Worm (Caenorhabditis elegans) whole organism, L1 larva: ENCODE measurements around the gene C02H6.3.

Experiments used
- alr-1 ChIP-seq: fragments of 200-800 bp; sonication (Bioruptor generic); optimal IDR thresholded peaks from 2 replicates; lab custom pipeline; 2018; ENCODE audit warnings: borderline replicate concordance, mild to moderate bottlenecking, missing genetic modification characterization, missing compliant biosample characterization
- blmp-1 ChIP-seq: fragments of 150-350 bp; optimal IDR thresholded peaks from 2 replicates; lab custom pipeline; 2014; ENCODE audit warnings: missing biosample characterization, missing genetic modification characterization
- ceh-8 ChIP-seq: fragments of 200-800 bp; sonication (Bioruptor generic); optimal IDR thresholded peaks from 2 replicates; lab custom pipeline; 2018; ENCODE audit warnings: mild to moderate bottlenecking, missing genetic modification characterization, moderate library complexity, missing compliant biosample characterization
- efl-1 ChIP-seq, 4 experiments: fragments of 150-350 bp; optimal IDR thresholded peaks in 3 of 4; peaks in 1 of 4; 1 replicate in 1 of 4; 2 replicates in 3 of 4; lab custom pipeline; 2014; ENCODE audit warnings: missing biosample characterization in 2 of 4, missing genetic modification characterization in 2 of 4, missing genetic modification reagents in 2 of 4
- egl-27 ChIP-seq, 2 experiments: fragments of 150-350 bp in 1 of 2; sonication (generic microtip); optimal IDR thresholded peaks; 3 replicates each; lab custom pipeline; 2017 to 2018; ENCODE audit warnings: missing biosample characterization in 2 of 2, missing genetic modification characterization in 2 of 2, missing genetic modification reagents in 2 of 2
- elt-2 ChIP-seq: sonication (generic microtip); optimal IDR thresholded peaks from 2 replicates; lab custom pipeline; 2016; ENCODE audit warnings: missing genetic modification characterization, mild to moderate bottlenecking, inconsistent platforms, missing compliant biosample characterization, missing genetic modification reagents
- fkh-8 ChIP-seq: sonication (generic microtip); optimal IDR thresholded peaks from 2 replicates; lab custom pipeline; 2016; ENCODE audit warnings: mild to moderate bottlenecking, missing genetic modification characterization, missing compliant biosample characterization
- fos-1 ChIP-seq: fragments of 150-350 bp; optimal IDR thresholded peaks from 2 replicates; lab custom pipeline; 2014; ENCODE audit warnings: missing biosample characterization, missing genetic modification characterization
- hlh-17 ChIP-seq: fragments of 200-800 bp; sonication (Bioruptor generic); optimal IDR thresholded peaks from 2 replicates; lab custom pipeline; 2018; ENCODE audit warnings: missing genetic modification characterization, mild to moderate bottlenecking, missing compliant biosample characterization, moderate library complexity, borderline replicate concordance
- irx-1 ChIP-seq: sonication (generic microtip); optimal IDR thresholded peaks from 2 replicates; lab custom pipeline; 2016; ENCODE audit warnings: missing genetic modification characterization, missing compliant biosample characterization
- isw-1 ChIP-seq: fragments of 200-800 bp; sonication (Bioruptor generic); IDR thresholded peaks from 2 replicates; pipeline ENCODE4 v1.3.6; 2022; ENCODE audit warnings: missing genetic modification characterization, missing compliant biosample characterization
- lin-13 ChIP-seq: fragments of 150-350 bp; optimal IDR thresholded peaks from 2 replicates; lab custom pipeline; 2014; ENCODE audit warnings: missing biosample characterization, missing genetic modification reagents, missing genetic modification characterization
- lin-14 ChIP-seq: fragments of 200-800 bp; sonication (Bioruptor generic); optimal IDR thresholded peaks from 2 replicates; lab custom pipeline; 2018; ENCODE audit warnings: mild to moderate bottlenecking, missing genetic modification characterization, moderate library complexity, missing compliant biosample characterization
- lin-35 ChIP-seq, 2 experiments: fragments of 150-350 bp; optimal IDR thresholded peaks; 2 replicates each; lab custom pipeline; 2014; ENCODE audit warnings: missing biosample characterization in 2 of 2, missing genetic modification characterization in 2 of 2, missing genetic modification reagents in 2 of 2
- mab-9 ChIP-seq: fragments of 200-800 bp; sonication (Bioruptor generic); IDR thresholded peaks from 2 replicates; pipeline ENCODE4 v1.3.6; 2022; ENCODE audit warnings: missing genetic modification reagents, missing genetic modification characterization, missing compliant biosample characterization
- mdl-1 ChIP-seq, 2 experiments: fragments of 150-350 bp; optimal IDR thresholded peaks; 2 replicates each; lab custom pipeline; 2014 to 2017; ENCODE audit warnings: missing biosample characterization in 2 of 2, missing genetic modification characterization in 2 of 2, inconsistent platforms in 1 of 2
- mef-2 ChIP-seq: fragments of 150-350 bp; optimal IDR thresholded peaks from 2 replicates; lab custom pipeline; 2014; ENCODE audit warnings: missing biosample characterization, missing genetic modification characterization
- nhr-11 ChIP-seq: fragments of 150-350 bp; optimal IDR thresholded peaks from 2 replicates; lab custom pipeline; 2014; ENCODE audit warnings: missing biosample characterization, missing genetic modification characterization
- nhr-20 ChIP-seq: sonication (generic microtip); optimal IDR thresholded peaks from 2 replicates; lab custom pipeline; 2016; ENCODE audit warnings: mild to moderate bottlenecking, missing genetic modification characterization, missing compliant biosample characterization
- nhr-237 ChIP-seq: fragments of 150-350 bp; optimal IDR thresholded peaks from 2 replicates; lab custom pipeline; 2014; ENCODE audit warnings: missing biosample characterization, missing genetic modification characterization
- nhr-47 ChIP-seq: sonication (generic microtip); optimal IDR thresholded peaks from 2 replicates; lab custom pipeline; 2016; ENCODE audit warnings: mild to moderate bottlenecking, missing genetic modification characterization, moderate library complexity, missing compliant biosample characterization
- nhr-77 ChIP-seq: fragments of 150-350 bp; optimal IDR thresholded peaks from 2 replicates; lab custom pipeline; 2014; ENCODE audit warnings: missing biosample characterization, missing genetic modification characterization
- nhr-84 ChIP-seq: sonication (generic microtip); optimal IDR thresholded peaks from 2 replicates; lab custom pipeline; 2017; ENCODE audit warnings: missing biosample characterization, missing genetic modification characterization
- pag-3 ChIP-seq: sonication (generic microtip); optimal IDR thresholded peaks from 2 replicates; lab custom pipeline; 2017; ENCODE audit warnings: missing genetic modification characterization, mild to moderate bottlenecking, missing compliant biosample characterization, antibody characterized with exemption, borderline replicate concordance; ENCODE audit not compliant: insufficient read depth
- rnt-1 ChIP-seq: sonication (generic microtip); optimal IDR thresholded peaks from 2 replicates; lab custom pipeline; 2016; ENCODE audit warnings: mild to moderate bottlenecking, missing genetic modification characterization, moderate library complexity, missing compliant biosample characterization
- skn-1 ChIP-seq: fragments of 150-350 bp; optimal IDR thresholded peaks from 2 replicates; lab custom pipeline; 2014; ENCODE audit warnings: missing biosample characterization, missing genetic modification characterization
- snu-23 ChIP-seq: sonication (generic microtip); optimal IDR thresholded peaks from 2 replicates; lab custom pipeline; 2016; ENCODE audit warnings: missing genetic modification characterization, missing compliant biosample characterization
- sptf-1 ChIP-seq: fragments of 150-350 bp; optimal IDR thresholded peaks from 2 replicates; lab custom pipeline; 2014; ENCODE audit warnings: missing biosample characterization, missing genetic modification characterization
- tlp-1 ChIP-seq: fragments of 150-350 bp; optimal IDR thresholded peaks from 2 replicates; lab custom pipeline; 2014; ENCODE audit warnings: missing biosample characterization, missing genetic modification characterization
- unc-130 ChIP-seq: fragments of 150-350 bp; optimal IDR thresholded peaks from 2 replicates; lab custom pipeline; 2017; ENCODE audit warnings: missing biosample characterization, missing genetic modification characterization, inconsistent platforms
- vab-15 ChIP-seq: sonication (generic microtip); optimal IDR thresholded peaks from 2 replicates; lab custom pipeline; 2017; ENCODE audit warnings: missing genotype, mild to moderate bottlenecking, missing genetic modification characterization, missing compliant biosample characterization
- xbp-1 ChIP-seq: sonication (generic microtip); optimal IDR thresholded peaks from 2 replicates; lab custom pipeline; 2016; ENCODE audit warnings: missing genetic modification characterization, missing compliant biosample characterization
- zag-1 ChIP-seq: fragments of 150-350 bp; optimal IDR thresholded peaks from 2 replicates; lab custom pipeline; 2014; ENCODE audit warnings: missing biosample characterization, missing genetic modification characterization
- zip-4 ChIP-seq: fragments of 200-800 bp; sonication (Bioruptor generic); optimal IDR thresholded peaks from 2 replicates; lab custom pipeline; 2018; ENCODE audit warnings: mild to moderate bottlenecking, missing genetic modification characterization, moderate library complexity, missing compliant biosample characterization
- ztf-4 ChIP-seq: fragments of 150-350 bp; optimal IDR thresholded peaks from 2 replicates; lab custom pipeline; 2014; ENCODE audit warnings: missing biosample characterization, missing genetic modification characterization

Gene C02H6.3

DNA sequence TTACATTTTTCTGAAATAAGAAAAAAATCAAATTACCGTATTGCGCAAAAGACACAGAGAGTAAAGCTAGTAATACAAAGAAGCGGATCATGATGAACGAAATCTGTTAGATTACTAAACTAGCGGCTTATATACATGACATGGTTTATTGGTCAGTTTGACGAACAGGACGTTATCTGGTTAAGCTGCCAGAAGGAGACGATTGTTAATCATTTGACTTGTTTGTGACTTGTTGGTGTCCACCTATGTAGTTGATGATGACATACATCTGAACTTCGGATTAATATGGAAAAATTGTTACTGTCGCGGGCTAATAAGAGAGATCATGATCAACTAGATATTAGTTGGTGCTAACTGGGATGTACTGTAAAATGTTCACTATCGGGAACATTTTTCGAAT lies 12.4 kb upstream of the C02H6.3 start, which contains the start of gene cnc-9:
TSS of gene cnc-9 (minus strand) at position 101 of the 400 bp plus-strand sequence.
- TF ChIP-seq unc-130 (tag; lab: Kevin White, UChicago) (no peak), efl-1 (optimal IDR thresholded peaks at IDR 0.05; lab: Kevin White, UChicago) (no peak), efl-1 (GFP tag; optimal IDR thresholded peaks at IDR 0.05 in 1 of 2; lab: Kevin White, UChicago) (peak in 1 of 2 experiments; percentile 4), fos-1 (tag; lab: Kevin White, UChicago) (no peak)
- TF ChIP-seq, all 84 proteins: peak for 1

DNA sequence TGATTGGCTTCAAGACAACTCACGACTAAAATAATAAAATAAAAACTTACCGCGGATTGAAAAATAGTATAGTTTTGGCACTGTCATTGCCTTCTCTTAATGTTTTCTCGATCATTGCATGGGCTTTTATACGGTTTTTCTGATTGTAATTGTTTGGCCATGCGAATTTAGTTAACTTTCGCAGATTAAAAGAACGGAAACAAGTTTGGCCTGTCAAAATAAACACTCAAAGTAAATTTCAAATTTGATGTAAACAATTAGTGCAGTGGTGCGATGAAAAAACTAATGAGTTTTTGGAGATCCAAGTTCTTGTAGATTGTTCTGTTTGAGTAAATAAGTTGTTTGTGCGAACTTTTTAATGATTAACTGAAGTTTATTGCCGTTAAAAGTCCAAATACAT lies 11.5 kb upstream of the C02H6.3 start, which contains the start of gene gst-41:
TSS of gene gst-41 (minus strand) at position 101 of the 400 bp plus-strand sequence.
- TF ChIP-seq unc-130 (tag; lab: Kevin White, UChicago): no peak
- TF ChIP-seq sptf-1 (tag; lab: Kevin White, UChicago): no peak
- TF ChIP-seq tlp-1 (tag; lab: Kevin White, UChicago): no peak

DNA sequence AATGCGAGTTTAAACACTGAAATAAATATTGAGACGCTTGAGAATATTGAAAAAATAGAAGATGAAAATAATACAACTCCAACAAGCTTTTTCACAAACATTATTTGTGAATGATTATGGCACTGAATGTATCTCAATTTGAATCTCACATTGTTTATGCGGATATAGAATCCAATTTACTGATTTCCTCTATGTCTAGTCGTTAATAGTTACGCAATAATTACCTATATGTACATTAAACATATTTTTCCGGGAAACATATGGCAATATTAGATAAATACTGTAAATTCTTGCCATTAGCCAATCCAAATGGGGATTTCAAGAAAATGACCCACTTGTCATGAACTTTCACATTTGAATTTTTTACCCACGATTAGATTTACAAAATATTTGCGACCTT lies 7.7 kb upstream of the C02H6.3 start, which contains the start of gene srx-9:
TSS of gene srx-9 (minus strand) at position 101 of the 400 bp plus-strand sequence.
- TF ChIP-seq pag-3 (tag; lab: Kevin White, UChicago) (no peak), snu-23 (GFP tag; lab: Kevin White, UChicago) (no peak), zip-4 (no peak), alr-1 (tag; lab: Kevin White, UChicago) (no peak), egl-27 (tag; optimal IDR thresholded peaks at IDR 0.05; lab: Kevin White, UChicago) (no peak), sptf-1 (tag; lab: Kevin White, UChicago) (no peak), nhr-11 (tag; lab: Kevin White, UChicago) (no peak), isw-1 (no peak), nhr-47 (tag; lab: Kevin White, UChicago) (no peak), rnt-1 (no peak), xbp-1 (tag; lab: Kevin White, UChicago) (no peak), nhr-20 (tag; lab: Kevin White, UChicago) (no peak), lin-13 (GFP tag; lab: Kevin White, UChicago) (no peak), ztf-4 (tag; lab: Kevin White, UChicago) (no peak), irx-1 (no peak)

DNA sequence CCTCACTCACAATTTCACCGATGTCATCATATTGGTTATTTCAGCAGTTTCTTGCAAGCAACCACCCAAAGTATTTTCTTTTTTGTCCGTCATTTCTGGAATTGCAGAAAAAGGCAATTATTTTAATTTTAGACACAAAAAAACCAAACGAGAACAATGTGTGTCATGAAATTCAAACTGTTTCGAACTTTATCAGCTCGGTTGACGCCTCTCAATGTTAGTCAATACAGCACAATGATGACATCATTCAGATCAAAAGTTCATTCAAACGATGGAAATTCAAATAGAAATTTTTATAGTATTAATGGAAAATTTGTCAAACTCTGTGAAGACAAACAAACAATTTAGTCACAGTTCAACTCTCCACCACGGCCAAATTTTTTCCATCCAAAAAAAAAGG lies 4.3 kb upstream of the C02H6.3 start, which contains the start of gene fbxa-105:
TSS of gene fbxa-105 (minus strand) at position 97 of the 400 bp plus-strand sequence.
- no peak for TF ChIP-seq sptf-1 (tag; lab: Kevin White, UChicago)
- no peak for TF ChIP-seq efl-1 (optimal IDR thresholded peaks at IDR 0.05; lab: Kevin White, UChicago)
- peak in 1 of 2 experiments; percentile 19 for TF ChIP-seq efl-1 (GFP tag; optimal IDR thresholded peaks at IDR 0.05 in 1 of 2; lab: Kevin White, UChicago)
- TF ChIP-seq elt-2 (tag; lab: Kevin White, UChicago): peak; percentile 3

DNA sequence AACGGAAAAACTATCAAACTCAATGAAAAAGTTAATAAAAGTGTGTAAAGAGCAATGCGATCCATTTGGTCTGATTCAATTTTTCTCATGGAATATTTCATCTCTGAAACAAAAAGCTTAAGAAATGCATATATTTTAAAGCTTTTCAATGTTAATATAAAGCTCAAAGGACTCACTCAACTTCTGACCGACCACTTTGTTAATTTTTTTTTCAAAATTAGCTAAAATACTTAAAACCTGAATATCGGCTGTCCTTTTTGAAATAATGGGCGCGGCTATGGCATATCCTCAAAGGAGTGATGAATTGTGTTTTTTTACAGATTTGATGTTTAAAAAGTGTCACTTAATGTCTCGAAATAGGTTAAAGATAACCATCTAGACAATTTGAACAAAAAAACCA lies 2.1 kb upstream of the C02H6.3 start, which contains the start of gene C02H6.1:
TSS of gene C02H6.1 (minus strand) at position 101 of the 400 bp plus-strand sequence.
- no peak for TF ChIP-seq hlh-17 (GFP tag; lab: Kevin White, UChicago)
- no peak for TF ChIP-seq lin-14
- TF ChIP-seq ceh-8 (GFP tag; lab: Kevin White, UChicago): no peak
- no peak for TF ChIP-seq nhr-237 (tag; lab: Kevin White, UChicago)
- TF ChIP-seq fkh-8: no peak
- TF ChIP-seq mdl-1 (tag; optimal IDR thresholded peaks at IDR 0.05; lab: Kevin White, UChicago): no peak
- TF ChIP-seq lin-35 (GFP tag; optimal IDR thresholded peaks at IDR 0.05; lab: Kevin White, UChicago): no peak
- no peak for TF ChIP-seq skn-1 (tag; lab: Kevin White, UChicago)
- no peak for TF ChIP-seq nhr-84 (tag; lab: Kevin White, UChicago)
- no peak for TF ChIP-seq mab-9 (GFP tag; lab: Robert Waterston, UW)
- no peak for TF ChIP-seq blmp-1
- TF ChIP-seq sptf-1 (tag; lab: Kevin White, UChicago): no peak
- no peak for TF ChIP-seq zag-1 (tag; lab: Kevin White, UChicago)
- TF ChIP-seq mef-2: no peak
- no peak for TF ChIP-seq nhr-11 (tag; lab: Kevin White, UChicago)
- TF ChIP-seq nhr-77: no peak
- TF ChIP-seq alr-1 (tag; lab: Kevin White, UChicago): no peak
- TF ChIP-seq vab-15 (tag; lab: Kevin White, UChicago): no peak
- no peak for TF ChIP-seq elt-2 (tag; lab: Kevin White, UChicago)
